Fruit fly (Drosophila melanogaster) whole organism, wandering third instar larva: Measurements from ENCODE around the gene CG9391.

Experiments used
- Abd-B ChIP-seq: fragments of >200 bp; optimal IDR thresholded peaks from 2 replicates; lab custom pipeline; 2017; ENCODE audit warnings: missing biosample characterization, missing genetic modification characterization
- CG32264 ChIP-seq: fragments of 200-800 bp; sonication (Bioruptor generic); optimal IDR thresholded peaks from 2 replicates; lab custom pipeline; 2016; ENCODE audit warnings: missing biosample characterization, missing genetic modification characterization
- CG9705 ChIP-seq: fragments of 200-800 bp; sonication (Bioruptor generic); optimal IDR thresholded peaks from 2 replicates; lab custom pipeline; 2018; ENCODE audit warnings: missing biosample characterization, mild to moderate bottlenecking, missing genetic modification characterization
- Dfd ChIP-seq: fragments of >200 bp; optimal IDR thresholded peaks from 2 replicates; lab custom pipeline; 2017; ENCODE audit warnings: missing biosample characterization, missing genetic modification characterization
- Dif ChIP-seq: fragments of 200-275, 200-300 bp; sonication (Bioruptor generic); optimal IDR thresholded peaks from 2 replicates; lab custom pipeline; 2018; ENCODE audit warnings: missing biosample characterization, missing genetic modification characterization; ENCODE audit not compliant: partially characterized antibody
- GATAd ChIP-seq: sonication (Bioruptor generic); optimal IDR thresholded peaks from 2 replicates; lab custom pipeline; 2016; ENCODE audit warnings: missing biosample characterization, missing genetic modification characterization
- HLH106 ChIP-seq: fragments of 200-800 bp; optimal IDR thresholded peaks from 3 replicates; lab custom pipeline; 2019; ENCODE audit warnings: missing biosample characterization, mild to moderate bottlenecking, missing genetic modification characterization, moderate library complexity
- Hnf4 ChIP-seq: fragments of 200-800 bp; sonication (Bioruptor generic); optimal IDR thresholded peaks from 2 replicates; lab custom pipeline; 2016; ENCODE audit warnings: missing biosample characterization, mild to moderate bottlenecking, missing genetic modification characterization
- Hr78 ChIP-seq: fragments of >200 bp; optimal IDR thresholded peaks from 2 replicates; lab custom pipeline; 2017; ENCODE audit warnings: missing biosample characterization, missing genetic modification characterization
- Mio ChIP-seq: sonication (Bioruptor generic); optimal IDR thresholded peaks from 2 replicates; lab custom pipeline; 2016; ENCODE audit warnings: missing biosample characterization, missing genetic modification characterization
- Myc ChIP-seq: fragments of >200 bp; optimal IDR thresholded peaks from 2 replicates; lab custom pipeline; 2017
- N ChIP-seq: fragments of >200 bp; optimal IDR thresholded peaks from 2 replicates; lab custom pipeline; 2018; ENCODE audit warnings: missing biosample characterization, missing external identifiers, missing genetic modification characterization
- OdsH ChIP-seq: fragments of 200-800 bp; sonication (Bioruptor generic); optimal IDR thresholded peaks from 2 replicates; lab custom pipeline; 2016; ENCODE audit warnings: missing biosample characterization, mild to moderate bottlenecking, missing genetic modification characterization
- Sp1 ChIP-seq: fragments of 200-800 bp; sonication (Bioruptor generic); optimal IDR thresholded peaks from 3 replicates; lab custom pipeline; 2019; ENCODE audit warnings: missing biosample characterization, mild to moderate bottlenecking, missing genetic modification characterization, moderate library complexity
- Vsx2 ChIP-seq: fragments of 200-300, 225-300 bp; sonication (Bioruptor generic); optimal IDR thresholded peaks from 2 replicates; lab custom pipeline; 2018; ENCODE audit warnings: missing biosample characterization, missing genetic modification characterization; ENCODE audit not compliant: partially characterized antibody
- br ChIP-seq: fragments of 200-800 bp; sonication (Bioruptor generic); optimal IDR thresholded peaks from 2 replicates; lab custom pipeline; 2016; ENCODE audit warnings: missing biosample characterization, missing genetic modification characterization
- dmrt93B ChIP-seq: fragments of 200-800 bp; sonication (Bioruptor generic); optimal IDR thresholded peaks from 2 replicates; lab custom pipeline; 2018; ENCODE audit warnings: missing biosample characterization, mild to moderate bottlenecking, missing genetic modification characterization
- ey ChIP-seq: fragments of 200-800 bp; sonication (Bioruptor generic); optimal IDR thresholded peaks from 2 replicates; lab custom pipeline; 2016; ENCODE audit warnings: missing biosample characterization, missing genetic modification characterization
- foxo ChIP-seq, 2 experiments: fragments of 200-800 bp; sonication (Bioruptor generic); optimal IDR thresholded peaks; 2 replicates in 1 of 2; 3 replicates in 1 of 2; lab custom pipeline; 2016 to 2017; ENCODE audit warnings: missing biosample characterization in 2 of 2, missing genetic modification characterization in 2 of 2
- h ChIP-seq: fragments of 200-800 bp; sonication (Bioruptor generic); optimal IDR thresholded peaks from 3 replicates; lab custom pipeline; 2016; ENCODE audit warnings: missing biosample characterization, mild to moderate bottlenecking, missing genetic modification characterization
- lola ChIP-seq: fragments of >200 bp; optimal IDR thresholded peaks from 2 replicates; lab custom pipeline; 2017; ENCODE audit warnings: missing biosample characterization, missing genetic modification characterization
- pan ChIP-seq: fragments of >200 bp; optimal IDR thresholded peaks from 2 replicates; lab custom pipeline; 2017
- psq ChIP-seq: fragments of 200-800 bp; sonication (Bioruptor generic); optimal IDR thresholded peaks from 3 replicates; lab custom pipeline; 2017; ENCODE audit warnings: missing biosample characterization, mild to moderate bottlenecking, missing genetic modification characterization, moderate library complexity
- rgr ChIP-seq: fragments of 200-800 bp; sonication (Bioruptor generic); optimal IDR thresholded peaks from 3 replicates; lab custom pipeline; 2016; ENCODE audit warnings: missing biosample characterization, mild to moderate bottlenecking, missing genetic modification characterization
- tai ChIP-seq: sonication (Bioruptor generic); optimal IDR thresholded peaks from 2 replicates; lab custom pipeline; 2016; ENCODE audit warnings: missing biosample characterization, missing genetic modification characterization
- usp ChIP-seq: fragments of >200 bp; optimal IDR thresholded peaks from 2 replicates; lab custom pipeline; 2017; ENCODE audit warnings: missing biosample characterization, missing genetic modification characterization

CG9391 gene

dm6 chr3L:21238377-21238776, 29.8 kb downstream of the CG9391 start:
- TF ChIP-seq OdsH (GFP tag; lab: Kevin White, UChicago) (no peak), pan (no peak), Vsx2 (GFP tag; lab: Kevin White, UChicago) (no peak), HLH106 (tag; lab: Kevin White, UChicago) (no peak), Hr78 (GFP tag; lab: Kevin White, UChicago) (no peak), GATAd (GFP tag; lab: Kevin White, UChicago) (no peak), N (GFP tag; lab: Kevin White, UChicago) (no peak)

- TF ChIP-seq OdsH (GFP tag; lab: Kevin White, UChicago) (no peak), foxo (GFP tag; optimal IDR thresholded peaks at IDR 0.05; lab: Kevin White, UChicago) (no peak), Dfd (GFP tag; lab: Kevin White, UChicago) (peak; percentile 21)
Observed at dm6 chr3L:21236959-21237551, 31.1 kb downstream of the CG9391 start.

- TF ChIP-seq Dfd (GFP tag; lab: Kevin White, UChicago) (peak; percentile 92), psq (GFP tag; lab: Kevin White, UChicago) (no peak)
Observed at dm6 chr3L:21230762-21231161, 37.4 kb downstream of the CG9391 start.

- TF ChIP-seq Mio (no peak), rgr (GFP tag; lab: Kevin White, UChicago) (no peak), psq (GFP tag; lab: Kevin White, UChicago) (no peak), CG9705 (GFP tag; lab: Kevin White, UChicago) (no peak)
Observed at dm6 chr3L:21229764-21230163, 38.4 kb downstream of the CG9391 start.

- no peak for TF ChIP-seq CG32264
- TF ChIP-seq dmrt93B (GFP tag; lab: Kevin White, UChicago): no peak
- no peak for TF ChIP-seq Mio
- no peak for TF ChIP-seq Hnf4 (GFP tag; lab: Kevin White, UChicago)
- TF ChIP-seq h (GFP tag; lab: Kevin White, UChicago): no peak
- TF ChIP-seq Abd-B: no peak
- TF ChIP-seq CG9705 (GFP tag; lab: Kevin White, UChicago): no peak
- no peak for TF ChIP-seq tai (GFP tag; lab: Kevin White, UChicago)
- no peak for TF ChIP-seq br (GFP tag; lab: Kevin White, UChicago)
- no peak for TF ChIP-seq Dfd (GFP tag; lab: Kevin White, UChicago)
- no peak for TF ChIP-seq GATAd (GFP tag; lab: Kevin White, UChicago)
- no peak for TF ChIP-seq ey (GFP tag; lab: Kevin White, UChicago)
- TF ChIP-seq usp: no peak
- no peak for TF ChIP-seq Sp1 (GFP tag; lab: Kevin White, UChicago)
- no peak for TF ChIP-seq HLH106 (tag; lab: Kevin White, UChicago)
- TF ChIP-seq psq (GFP tag; lab: Kevin White, UChicago): no peak
- TF ChIP-seq OdsH (GFP tag; lab: Kevin White, UChicago): no peak
- TF ChIP-seq pan: no peak
- no peak for TF ChIP-seq Dif (GFP tag; lab: Kevin White, UChicago)
- TF ChIP-seq N (GFP tag; lab: Kevin White, UChicago): no peak
Observed at dm6 chr3L:21226309-21226708, 41.8 kb downstream of the CG9391 start, which contains the start of gene Eip78C. Gene Eip78C, plus strand, starts transcription at chr3L:21226609.

dm6 chr3L:21225642-21226041, 42.5 kb downstream of the CG9391 start:
- TF ChIP-seq dmrt93B (GFP tag; lab: Kevin White, UChicago) (no peak), HLH106 (tag; lab: Kevin White, UChicago) (no peak), br (GFP tag; lab: Kevin White, UChicago) (no peak), Myc (lab: Kevin White, UChicago) (no peak), tai (GFP tag; lab: Kevin White, UChicago) (no peak), ey (GFP tag; lab: Kevin White, UChicago) (no peak), Vsx2 (GFP tag; lab: Kevin White, UChicago) (no peak), CG9705 (GFP tag; lab: Kevin White, UChicago) (no peak), lola (GFP tag; lab: Kevin White, UChicago) (no peak), GATAd (GFP tag; lab: Kevin White, UChicago) (no peak), Abd-B (no peak)
